Fruit fly (Drosophila melanogaster) S2 (cell line): ENCODE measurements around the gene ttm50.

ENCODE experiments used
- CG8478 ChIP-seq: fragments of >200 bp; optimal IDR thresholded peaks from 2 replicates; lab custom pipeline; 2018
- CTCF ChIP-seq, 2 experiments: fragments of >200 bp; optimal IDR thresholded peaks; 2 replicates each; lab custom pipeline; 2018

ttm50 gene

DNA sequence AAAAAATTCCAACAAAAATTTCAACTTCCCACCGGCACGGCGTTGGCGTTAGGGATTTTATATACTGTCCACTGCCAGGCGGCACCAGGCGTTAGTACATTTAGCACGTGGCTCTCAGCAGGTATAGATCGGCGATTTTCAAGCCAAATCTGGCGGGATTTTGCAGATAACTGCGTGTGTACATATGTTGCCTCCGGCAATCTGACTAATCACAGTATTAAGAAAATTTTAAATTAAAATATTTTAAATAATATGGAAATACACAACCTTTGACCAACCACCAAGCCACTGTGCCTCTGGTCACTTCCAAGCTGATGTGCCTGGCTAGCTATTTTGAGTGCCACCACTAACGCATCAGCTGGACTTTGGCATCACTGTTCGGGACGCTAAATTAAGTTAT is at the start of gene ttm50, which contains the start of gene CG2712:
TSS of gene ttm50 (minus strand) at position 64 of the 400 bp plus-strand sequence.
TSS of gene CG2712 (plus strand) at position 343 of the 400 bp plus-strand sequence.
- no peak for TF ChIP-seq CG8478 (lab: Kevin White, UChicago)
- TF ChIP-seq CTCF (optimal IDR thresholded peaks at IDR 0.05; lab: Kevin White, UChicago), result no peak

DNA sequence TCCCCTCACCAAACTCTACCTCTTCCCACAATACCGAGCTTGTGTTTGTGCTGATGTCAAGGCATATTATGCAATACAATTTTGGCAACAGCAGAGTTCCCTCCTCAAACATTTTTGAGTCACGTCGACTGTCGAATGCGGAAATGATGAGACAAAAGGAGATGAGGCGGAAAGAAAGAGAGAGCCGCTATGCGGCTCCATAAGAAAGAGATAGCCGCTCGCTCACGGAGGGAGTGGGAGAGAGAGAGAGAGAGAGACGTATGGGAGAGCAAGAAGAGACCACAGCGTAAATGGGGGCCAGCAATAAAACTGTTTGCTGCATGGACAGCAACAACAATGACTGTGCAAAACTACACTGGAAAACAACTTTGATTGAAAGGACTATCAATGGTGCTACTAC is 33.5 kb upstream of the ttm50 start:
- no peak for TF ChIP-seq CG8478 (lab: Kevin White, UChicago)
- TF ChIP-seq CTCF (optimal IDR thresholded peaks at IDR 0.05; lab: Kevin White, UChicago), result no peak

DNA sequence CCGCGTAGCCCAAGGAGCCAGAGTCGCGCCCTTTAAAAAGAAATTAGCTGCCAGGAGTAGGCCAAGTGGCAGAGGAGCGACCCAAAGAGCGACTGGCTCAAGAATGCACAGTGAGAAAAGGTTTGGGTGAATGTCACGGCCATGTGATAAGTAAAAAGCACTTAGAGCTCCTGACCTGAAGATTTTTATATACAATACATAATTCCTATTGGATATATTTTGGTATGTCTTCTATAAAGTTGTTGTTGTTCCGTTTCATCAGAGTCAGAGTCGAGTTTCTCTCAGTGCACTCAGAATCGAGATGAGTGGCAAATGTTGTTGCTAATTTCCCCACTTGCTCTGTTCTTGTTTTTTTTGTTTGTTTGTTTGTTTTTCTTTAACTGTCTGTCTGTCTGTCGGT is 29.2 kb upstream of the ttm50 start:
- TF ChIP-seq CTCF (optimal IDR thresholded peaks at IDR 0.05; lab: Kevin White, UChicago), result no peak
- TF ChIP-seq CG8478 (lab: Kevin White, UChicago), result no peak

DNA sequence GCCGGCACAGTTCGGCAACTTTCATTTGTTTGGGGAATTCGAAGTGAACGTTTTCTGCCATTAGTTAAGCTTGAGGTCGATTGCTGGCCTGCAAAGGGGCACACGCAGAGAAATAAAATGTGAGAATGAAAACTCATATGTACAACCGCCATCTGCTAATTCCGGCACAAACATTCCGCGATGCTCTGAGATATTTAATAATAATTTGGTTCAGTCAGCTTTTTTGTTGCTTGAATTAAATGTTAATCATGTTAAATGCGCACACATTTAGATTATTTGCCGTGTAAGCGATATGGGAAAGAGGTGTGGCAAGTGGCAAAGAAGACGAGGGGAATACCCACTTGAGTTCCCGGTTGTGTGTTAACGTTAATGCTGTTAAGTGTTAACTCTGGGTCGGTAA is 25.4 kb upstream of the ttm50 start:
- TF ChIP-seq CTCF (optimal IDR thresholded peaks at IDR 0.05; lab: Kevin White, UChicago), result no peak
- TF ChIP-seq CG8478 (lab: Kevin White, UChicago), result no peak

DNA sequence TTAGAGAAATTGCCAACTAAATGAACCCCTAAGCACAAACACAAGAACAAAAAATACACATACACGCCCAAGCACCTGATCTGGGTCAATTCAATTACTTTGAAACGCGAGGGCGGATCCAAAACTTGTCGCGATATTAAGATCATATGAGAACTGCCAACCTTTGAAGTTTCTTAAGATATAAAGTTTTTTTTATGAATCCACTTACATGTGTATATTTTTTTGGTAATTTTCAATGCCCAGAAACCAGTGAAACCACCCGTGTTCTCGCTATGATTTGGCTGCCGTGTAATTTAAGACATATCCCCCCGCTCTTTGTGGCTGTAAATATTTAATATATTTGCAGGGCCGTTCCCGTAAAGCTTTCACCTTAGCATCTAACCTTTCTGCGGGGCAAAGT is 17.7 kb upstream of the ttm50 start:
- no peak for TF ChIP-seq CG8478 (lab: Kevin White, UChicago)
- no peak for TF ChIP-seq CTCF (optimal IDR thresholded peaks at IDR 0.05; lab: Kevin White, UChicago)

DNA sequence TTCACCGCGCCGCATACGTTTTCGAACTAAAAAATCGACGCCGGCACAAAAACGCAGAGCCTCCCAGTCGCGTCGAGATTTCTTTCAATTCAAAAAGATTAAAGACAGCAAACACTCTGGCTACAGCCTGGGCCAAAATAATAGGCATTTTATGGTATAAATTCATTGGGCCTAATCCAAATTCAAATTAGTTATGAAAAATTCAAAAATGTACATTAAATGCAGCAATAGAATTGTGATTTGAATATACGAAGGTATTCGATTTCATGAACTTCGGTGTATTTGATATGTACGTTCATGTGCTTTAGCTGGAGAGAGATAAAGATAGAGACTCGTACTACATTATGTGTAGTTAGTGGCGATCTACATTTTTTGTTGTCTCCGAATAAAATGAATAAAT is 12.1 kb upstream of the ttm50 start, which contains the start of gene Syx4:
TSS of gene Syx4 (minus strand) at position 35 of the 400 bp plus-strand sequence.
- TF ChIP-seq CG8478 (lab: Kevin White, UChicago) (no peak), CTCF (optimal IDR thresholded peaks at IDR 0.05; lab: Kevin White, UChicago) (no peak)

DNA sequence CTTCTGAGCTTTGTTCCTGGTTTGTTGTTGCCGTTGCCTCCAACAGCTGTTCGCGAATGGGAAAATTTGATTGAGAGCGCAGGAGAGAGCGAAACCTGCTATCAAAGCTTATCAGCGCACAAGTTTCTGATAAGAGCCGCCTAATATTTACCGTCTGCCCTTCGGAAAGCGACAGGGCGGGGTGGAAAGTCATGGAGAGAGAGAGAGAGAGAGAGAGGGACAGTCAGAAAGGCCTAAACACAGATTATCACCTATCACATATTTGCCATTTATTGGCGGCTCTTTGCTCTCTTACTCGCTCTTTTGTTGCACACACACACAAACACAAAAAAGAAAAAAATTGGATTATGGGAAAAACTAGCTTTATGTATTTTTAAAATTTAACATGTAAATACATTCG is 11.6 kb upstream of the ttm50 start:
- TF ChIP-seq CG8478 (lab: Kevin White, UChicago) (no peak), CTCF (optimal IDR thresholded peaks at IDR 0.05; lab: Kevin White, UChicago) (no peak)

DNA sequence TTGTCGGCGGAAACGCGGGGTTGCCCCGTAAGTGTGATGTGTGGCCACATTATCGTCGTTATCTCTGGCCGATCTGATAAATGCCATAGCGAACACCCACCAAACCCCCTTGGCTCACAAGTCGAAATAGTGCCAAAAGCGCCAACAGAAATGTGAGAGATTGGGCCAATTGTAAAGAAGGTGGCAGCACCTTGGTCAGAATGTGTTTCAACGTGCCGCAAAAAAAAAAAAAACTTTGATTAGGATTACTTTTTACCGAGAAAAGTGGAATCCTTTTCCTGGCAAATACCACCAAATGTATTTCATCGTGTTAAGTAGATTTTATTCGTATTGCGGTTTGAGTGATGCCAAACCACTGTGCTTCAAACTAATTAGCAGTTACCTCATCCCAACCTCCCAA is 11.0 kb upstream of the ttm50 start:
- TF ChIP-seq CG8478 (lab: Kevin White, UChicago) (no peak), CTCF (optimal IDR thresholded peaks at IDR 0.05; lab: Kevin White, UChicago) (no peak)

DNA sequence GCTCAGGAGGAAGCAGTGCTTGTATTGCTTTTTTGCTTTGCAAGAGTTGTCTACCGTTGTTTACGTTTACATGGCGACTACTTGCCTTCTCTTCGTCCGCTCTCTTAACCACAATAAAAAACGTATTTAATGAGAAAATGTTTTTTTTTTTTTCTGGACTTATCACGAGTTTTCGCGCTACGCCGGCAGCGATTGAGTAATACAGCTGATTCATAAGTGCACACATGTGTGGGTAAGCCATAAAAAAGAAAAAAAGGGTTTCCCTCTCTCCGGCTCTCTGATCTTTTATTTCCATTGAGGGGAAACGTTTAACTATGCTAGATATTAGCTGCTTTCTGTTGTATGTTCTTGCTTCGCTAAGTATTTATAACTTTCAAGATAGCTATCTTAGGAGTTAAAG is 10.1 kb upstream of the ttm50 start:
- no peak for TF ChIP-seq CG8478 (lab: Kevin White, UChicago)
- TF ChIP-seq CTCF (optimal IDR thresholded peaks at IDR 0.05; lab: Kevin White, UChicago), result no peak

DNA sequence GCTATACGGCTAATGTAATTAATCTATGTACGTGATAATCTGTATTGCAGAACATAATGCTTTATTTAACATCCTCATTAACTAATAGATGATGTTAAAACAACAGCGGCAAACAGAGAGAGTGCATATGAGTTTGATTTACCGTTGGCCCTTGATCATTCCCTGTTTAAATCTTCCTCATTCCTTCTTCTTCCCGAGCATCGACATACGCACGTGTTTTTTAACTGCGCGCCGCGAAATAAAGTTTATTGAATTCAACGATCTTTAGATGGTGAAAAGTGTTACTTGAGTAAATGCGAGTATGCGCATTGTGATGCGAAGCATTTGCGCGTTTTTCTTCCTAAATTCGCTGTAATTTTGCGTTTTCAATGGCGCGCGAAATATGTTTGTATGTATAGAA is 8.1 kb upstream of the ttm50 start, which contains the start of gene kirre:
TSS of gene kirre (plus strand) at position 301 of the 400 bp plus-strand sequence.
- TF ChIP-seq CTCF (optimal IDR thresholded peaks at IDR 0.05; lab: Kevin White, UChicago), result no peak
- no peak for TF ChIP-seq CG8478 (lab: Kevin White, UChicago)

DNA sequence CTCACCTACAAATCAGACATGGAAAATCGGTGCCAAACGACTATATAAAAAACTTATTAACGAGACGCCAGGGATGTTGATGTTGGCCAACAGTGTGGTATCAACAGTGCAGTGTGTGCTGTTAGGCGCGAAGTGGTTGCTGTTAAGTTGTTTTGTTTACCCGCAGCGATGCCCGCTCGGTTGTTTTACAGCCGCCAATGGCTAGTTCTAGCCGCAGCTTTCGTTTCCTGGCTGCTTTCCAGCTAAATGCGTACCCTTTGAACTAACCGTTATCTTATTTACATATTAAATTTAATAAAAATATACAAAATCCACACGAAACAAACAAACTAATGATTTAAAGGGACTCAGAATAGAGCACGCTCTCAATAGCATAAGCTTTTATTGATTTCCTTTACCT is 6.7 kb upstream of the ttm50 start, which contains the start of gene crm:
TSS of gene crm (minus strand) at position 111 of the 400 bp plus-strand sequence.
- TF ChIP-seq CG8478 (lab: Kevin White, UChicago) (no peak), CTCF (optimal IDR thresholded peaks at IDR 0.05; lab: Kevin White, UChicago) (peak in 1 of 2 experiments; percentile 27)

DNA sequence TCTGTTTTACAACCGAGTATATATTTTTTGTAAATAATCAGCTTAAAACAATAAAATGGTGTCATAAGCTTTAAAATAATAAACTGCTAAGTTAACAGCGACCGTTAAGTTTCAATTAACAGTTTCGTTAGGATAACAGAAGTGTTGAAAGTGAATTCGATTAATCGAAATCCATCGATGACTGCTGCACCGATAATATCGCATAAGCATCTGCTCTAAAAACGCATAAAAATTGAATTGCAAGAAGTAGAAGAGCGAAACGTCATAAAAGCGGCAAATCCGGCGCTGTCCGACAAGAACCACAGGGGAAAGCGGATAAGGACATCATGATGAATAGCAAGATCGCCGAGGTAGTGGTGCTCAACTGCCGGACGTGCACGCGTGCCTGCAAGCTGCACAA is 4.5 kb downstream of the ttm50 start, which contains the start of gene dwg:
TSS of gene dwg (plus strand) at position 193 of the 400 bp plus-strand sequence.
- TF ChIP-seq CTCF (optimal IDR thresholded peaks at IDR 0.05; lab: Kevin White, UChicago) (no peak), CG8478 (lab: Kevin White, UChicago) (no peak)

DNA sequence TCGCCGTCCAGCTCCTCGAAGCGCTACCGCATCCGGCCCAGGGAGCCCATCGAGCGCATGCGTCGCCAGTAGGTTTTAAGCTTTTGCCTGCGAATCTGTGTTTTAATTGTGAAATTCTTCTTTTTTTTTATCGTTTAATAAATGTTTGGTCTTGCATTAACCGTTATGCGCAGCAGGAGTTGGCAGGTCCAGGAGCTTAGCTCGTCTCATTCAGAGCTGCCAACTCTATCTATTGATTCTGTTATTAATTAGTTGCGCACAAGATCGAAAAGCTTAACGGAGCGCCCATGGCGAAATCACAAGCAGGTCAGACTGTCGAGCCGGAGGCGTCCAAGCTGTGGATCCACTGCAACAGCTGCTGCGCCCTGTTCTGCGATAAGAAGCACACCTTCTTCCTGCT is 5.6 kb downstream of the ttm50 start, which contains the start of gene vilya:
TSS of gene vilya (plus strand) at position 259 of the 400 bp plus-strand sequence.
- TF ChIP-seq CG8478 (lab: Kevin White, UChicago) (no peak), CTCF (optimal IDR thresholded peaks at IDR 0.05; lab: Kevin White, UChicago) (no peak)

DNA sequence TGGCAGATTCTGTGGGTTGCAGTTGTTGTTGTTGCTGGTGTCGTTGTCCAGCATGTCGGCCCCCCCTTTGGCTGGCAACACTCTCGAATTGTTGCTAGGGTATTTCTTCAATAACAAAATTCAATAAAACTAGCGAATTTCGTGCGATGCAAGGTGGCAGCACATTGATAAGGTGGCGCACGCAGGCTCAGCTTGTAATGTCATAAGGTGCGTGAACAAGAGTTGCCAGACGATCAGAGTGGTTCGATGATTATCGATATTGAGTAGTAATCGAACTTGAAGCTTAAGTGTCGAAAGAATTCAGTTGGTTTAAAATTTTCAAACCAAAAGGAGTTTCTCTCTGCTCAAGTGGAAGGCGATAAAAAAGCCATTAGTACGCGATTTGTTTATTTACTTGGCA is 11.9 kb downstream of the ttm50 start, which contains the start of gene CG2701:
TSS of gene CG2701 (minus strand) at position 206 of the 400 bp plus-strand sequence.
- no peak for TF ChIP-seq CG8478 (lab: Kevin White, UChicago)
- no peak for TF ChIP-seq CTCF (optimal IDR thresholded peaks at IDR 0.05; lab: Kevin White, UChicago)

DNA sequence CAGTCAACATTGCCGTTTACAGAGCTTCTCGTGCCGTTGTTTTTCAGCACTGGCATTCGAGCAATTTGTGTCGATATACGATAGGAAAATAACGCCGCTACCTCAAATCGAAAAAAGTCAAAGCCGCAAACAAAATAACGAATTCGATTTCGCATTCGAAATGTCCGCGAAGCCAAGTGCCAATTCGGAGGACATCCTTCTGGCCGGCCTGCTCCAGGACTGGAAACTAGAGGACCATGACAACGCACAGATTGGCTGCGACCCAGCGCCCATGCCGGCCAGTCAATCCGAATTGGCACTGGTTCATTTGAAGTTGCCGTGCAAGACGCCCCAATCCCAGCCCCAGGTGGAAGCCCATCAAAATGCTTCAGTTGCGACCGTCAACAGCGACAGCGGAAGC is 17.3 kb downstream of the ttm50 start:
- TF ChIP-seq CG8478 (lab: Kevin White, UChicago) (no peak), CTCF (optimal IDR thresholded peaks at IDR 0.05; lab: Kevin White, UChicago) (no peak)

DNA sequence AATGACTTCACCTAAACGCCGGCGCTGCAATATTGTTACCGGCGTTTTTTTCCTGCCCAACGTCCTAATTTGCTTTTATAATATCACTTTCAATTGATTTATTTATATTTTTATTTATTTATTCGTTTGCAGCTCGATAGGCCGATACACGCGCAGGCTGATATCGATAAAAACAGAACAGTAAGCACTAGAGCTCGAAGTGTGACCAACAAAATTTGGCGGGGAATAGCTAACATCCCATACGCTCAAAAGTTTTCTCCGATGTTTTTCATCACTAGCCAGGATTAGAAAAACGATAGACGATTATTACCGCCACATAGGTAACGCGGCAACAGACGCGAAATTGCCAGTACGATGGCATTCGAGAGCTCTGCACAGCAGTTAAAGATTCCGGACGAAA is 18.2 kb downstream of the ttm50 start, which contains the start of the genes CG2685 and CG2694:
TSS of gene CG2685 (minus strand) at position 185 of the 400 bp plus-strand sequence.
TSS of gene CG2694 (plus strand) at position 304 of the 400 bp plus-strand sequence.
- TF ChIP-seq CTCF (optimal IDR thresholded peaks at IDR 0.05; lab: Kevin White, UChicago) (no peak), CG8478 (lab: Kevin White, UChicago) (no peak)
